Worm (Caenorhabditis elegans) whole organism, late embryonic: ENCODE results near the gene F53F4.16.

ENCODE experiments used
- nfya-1 ChIP-seq: sonication (generic microtip); optimal IDR thresholded peaks from 2 replicates; lab custom pipeline; 2017; ENCODE audit warnings: missing genetic modification characterization, mild to moderate bottlenecking, missing compliant biosample characterization, antibody characterized with exemption, moderate library complexity
- nhr-11 ChIP-seq: fragments of 150-350 bp; optimal IDR thresholded peaks from 2 replicates; lab custom pipeline; 2014; ENCODE audit warnings: missing biosample characterization, missing genetic modification characterization
- tbx-7 ChIP-seq: sonication (generic microtip); optimal IDR thresholded peaks from 2 replicates; lab custom pipeline; 2016; ENCODE audit warnings: missing genotype, missing genetic modification characterization, missing compliant biosample characterization

DNA sequence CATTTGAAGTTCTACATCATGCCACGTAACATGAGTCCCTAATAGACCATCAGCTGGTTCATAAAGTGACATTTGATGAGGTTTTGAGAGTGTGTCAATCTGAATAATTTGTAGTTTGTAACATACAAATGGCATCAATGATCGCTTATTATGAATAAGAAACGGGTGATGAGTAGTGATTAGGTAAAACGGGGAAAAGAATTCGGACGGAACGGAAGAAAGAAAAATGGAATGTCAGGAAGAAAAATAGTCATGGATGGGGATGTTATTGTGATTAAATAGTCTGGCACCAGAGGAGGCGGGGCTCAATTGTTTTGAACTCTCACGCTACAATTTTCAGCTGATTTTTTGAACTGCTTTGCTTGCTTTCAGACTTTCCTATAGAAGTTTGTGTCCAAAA is 12.5 kb upstream of the F53F4.16 start, which contains the start of gene H37A05.2:
- TF ChIP-seq nhr-11 (tag; lab: Kevin White, UChicago): no peak
- TF ChIP-seq tbx-7 (tag; lab: Kevin White, UChicago): no peak
- no peak for TF ChIP-seq nfya-1 (tag; lab: Kevin White, UChicago)
